Fruit fly (Drosophila melanogaster): ENCODE results near the gene CG32572.

Gene CG32572

DNA sequence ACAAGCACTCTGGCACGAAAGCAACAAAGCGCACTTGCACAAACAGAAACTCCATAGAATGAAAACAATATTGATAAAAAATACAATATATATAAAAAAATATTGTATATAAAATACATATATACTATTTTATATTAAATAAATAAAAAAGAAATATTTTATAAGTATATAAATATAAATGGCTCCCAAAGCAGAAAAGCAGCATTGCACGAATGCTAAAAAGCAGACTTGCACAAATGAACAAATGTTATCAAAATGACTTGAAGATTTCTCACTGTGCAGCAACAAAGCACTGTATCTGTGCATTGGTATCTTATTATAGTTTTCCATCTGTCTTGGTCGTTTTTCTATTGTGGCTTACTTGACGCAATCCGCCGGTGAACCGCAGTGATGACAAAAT is 47.8 kb downstream of the CG32572 start:
- TF ChIP-seq GATAd (GFP tag; optimal IDR thresholded peaks at IDR 0.05) (no peak), Sp1 (GFP tag; optimal IDR thresholded peaks at IDR 0.05) (no peak), woc (GFP tag; optimal IDR thresholded peaks at IDR 0.05) (no peak), Myc (optimal IDR thresholded peaks at IDR 0.05) (no peak), sage (GFP tag; optimal IDR thresholded peaks at IDR 0.05) (no peak), pan (optimal IDR thresholded peaks at IDR 0.05) (no peak), CrebA (GFP tag; optimal IDR thresholded peaks at IDR 0.05; ENCODE audit: borderline replicate concordance) (no peak), dl (GFP tag; optimal IDR thresholded peaks at IDR 0.05; ENCODE audit: insufficient read depth in 1 of 2, partially characterized antibody in 2 of 2) (no peak), Dif (GFP tag; optimal IDR thresholded peaks at IDR 0.05; ENCODE audit: partially characterized antibody) (no peak)

DNA sequence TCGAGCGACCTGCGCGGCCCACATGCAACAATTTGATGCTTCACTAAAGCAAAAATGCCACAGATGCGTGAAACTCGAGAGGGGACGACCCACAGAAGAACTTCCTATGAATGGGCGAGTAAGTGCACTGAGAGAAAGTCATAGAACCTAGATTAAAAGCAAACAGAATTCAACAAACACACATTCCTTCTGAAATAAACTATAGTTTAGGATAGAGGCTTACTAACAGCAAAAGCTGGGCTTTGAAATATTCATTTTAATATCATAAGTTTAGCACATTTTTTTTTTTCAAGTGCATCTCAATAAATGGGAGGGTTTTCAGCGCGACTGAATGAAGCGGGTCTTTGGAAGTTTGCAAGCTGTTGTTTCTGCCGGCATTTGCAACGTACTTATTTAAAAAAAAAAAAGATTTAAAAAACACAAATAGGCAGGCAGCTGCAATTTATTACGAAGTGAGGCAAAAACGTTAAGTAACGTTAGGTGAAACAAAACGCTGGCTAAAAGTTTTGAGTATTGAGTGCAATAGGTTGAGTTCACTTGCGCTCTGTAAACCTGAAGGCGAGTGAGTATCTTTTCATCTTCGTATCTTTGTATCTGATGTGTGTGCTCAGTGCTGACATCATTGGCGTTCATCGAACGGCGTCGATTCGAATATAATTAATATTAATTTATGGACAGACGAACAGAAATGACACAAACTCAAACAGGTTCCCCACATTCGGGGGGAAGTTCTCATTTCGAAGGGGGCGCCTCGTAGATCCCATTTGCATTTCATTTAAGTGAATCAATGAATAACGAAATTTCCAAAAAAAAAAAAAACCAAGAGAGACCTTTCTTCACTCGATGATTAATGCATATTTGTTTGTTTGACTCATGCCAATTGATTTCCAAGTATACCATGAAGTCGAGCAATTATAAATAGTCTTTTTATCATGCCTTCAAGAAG is 52.2 kb downstream of the CG32572 start:
- no peak for TF ChIP-seq dl (GFP tag; optimal IDR thresholded peaks at IDR 0.05; ENCODE audit: insufficient read depth in 1 of 2, partially characterized antibody in 2 of 2)
- TF ChIP-seq sv (GFP tag; optimal IDR thresholded peaks at IDR 0.05), result peak; percentile 12
- no peak for TF ChIP-seq psq (GFP tag; optimal IDR thresholded peaks at IDR 0.05)
- TF ChIP-seq HLH106 (tag; optimal IDR thresholded peaks at IDR 0.05), result peak; percentile 47
- peak; percentile 67 for TF ChIP-seq fru (GFP tag; optimal IDR thresholded peaks at IDR 0.05)
- no peak for TF ChIP-seq jim (GFP tag; optimal IDR thresholded peaks at IDR 0.05)
- peak; percentile 32 for TF ChIP-seq ey (GFP tag; optimal IDR thresholded peaks at IDR 0.05)
- peak; percentile 6 for TF ChIP-seq rgr (GFP tag; optimal IDR thresholded peaks at IDR 0.05)
- TF ChIP-seq dmrt93B (GFP tag; optimal IDR thresholded peaks at IDR 0.05), result peak; percentile 9
- no peak for TF ChIP-seq Dif (GFP tag; optimal IDR thresholded peaks at IDR 0.05; ENCODE audit: partially characterized antibody)
- TF ChIP-seq br (GFP tag; optimal IDR thresholded peaks at IDR 0.05), result peak; percentile 19
- peak; percentile 35 for TF ChIP-seq woc (GFP tag; optimal IDR thresholded peaks at IDR 0.05)
- peak in 1 of 2 experiments; percentile 63 for TF ChIP-seq foxo (GFP tag; optimal IDR thresholded peaks at IDR 0.05)
- peak; percentile 66 for TF ChIP-seq h (GFP tag; optimal IDR thresholded peaks at IDR 0.05)
- no peak for TF ChIP-seq Mio (GFP tag; optimal IDR thresholded peaks at IDR 0.05)

DNA sequence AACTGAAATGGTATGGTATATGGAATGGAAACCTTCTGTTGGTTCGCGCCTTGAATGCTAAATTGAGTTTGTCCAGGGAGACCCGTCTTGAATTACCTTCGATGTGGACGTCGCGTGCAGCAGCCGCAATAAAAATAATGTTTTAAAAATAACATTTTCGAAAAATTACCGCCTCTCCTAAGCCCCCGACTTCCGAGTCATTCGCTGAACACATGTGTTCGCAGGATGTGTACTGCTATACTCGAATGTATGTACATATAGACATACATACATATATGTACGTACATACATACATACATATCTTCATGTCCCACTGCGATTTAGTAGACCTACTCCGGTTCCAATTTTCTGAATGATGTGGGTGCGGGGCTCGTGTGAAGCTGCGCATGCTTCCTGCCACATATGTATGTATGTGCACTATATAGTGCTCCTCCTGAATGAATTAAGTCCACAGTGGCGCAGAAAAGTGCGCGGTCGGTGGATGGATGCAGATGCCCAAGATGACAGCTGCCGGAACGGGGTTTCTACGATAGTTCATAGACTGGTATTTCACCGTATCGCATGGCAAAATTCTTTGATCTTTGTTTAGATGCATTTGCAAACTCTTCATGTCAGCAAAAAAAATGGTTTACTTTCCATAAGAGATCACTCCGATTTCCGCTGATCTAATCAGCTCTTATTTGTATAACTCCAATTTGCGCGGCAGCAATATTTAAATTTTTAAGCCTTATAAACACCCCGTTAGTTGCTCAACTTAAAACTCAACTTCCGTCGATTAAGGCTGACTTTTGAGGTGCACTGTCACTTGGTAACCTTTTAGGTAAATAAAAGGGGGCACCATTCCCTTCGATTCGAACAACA is 53.4 kb downstream of the CG32572 start:
- TF ChIP-seq lola (GFP tag; optimal IDR thresholded peaks at IDR 0.05) (no peak), CG32264 (GFP tag; optimal IDR thresholded peaks at IDR 0.05) (no peak), Hnf4 (GFP tag; optimal IDR thresholded peaks at IDR 0.05) (no peak), Dif (GFP tag; optimal IDR thresholded peaks at IDR 0.05; ENCODE audit: partially characterized antibody) (no peak), sv (GFP tag; optimal IDR thresholded peaks at IDR 0.05) (no peak), CrebA (GFP tag; optimal IDR thresholded peaks at IDR 0.05; ENCODE audit: borderline replicate concordance) (no peak), dl (GFP tag; optimal IDR thresholded peaks at IDR 0.05; ENCODE audit: insufficient read depth in 1 of 2, partially characterized antibody in 2 of 2) (no peak), Myc (optimal IDR thresholded peaks at IDR 0.05) (no peak)

DNA sequence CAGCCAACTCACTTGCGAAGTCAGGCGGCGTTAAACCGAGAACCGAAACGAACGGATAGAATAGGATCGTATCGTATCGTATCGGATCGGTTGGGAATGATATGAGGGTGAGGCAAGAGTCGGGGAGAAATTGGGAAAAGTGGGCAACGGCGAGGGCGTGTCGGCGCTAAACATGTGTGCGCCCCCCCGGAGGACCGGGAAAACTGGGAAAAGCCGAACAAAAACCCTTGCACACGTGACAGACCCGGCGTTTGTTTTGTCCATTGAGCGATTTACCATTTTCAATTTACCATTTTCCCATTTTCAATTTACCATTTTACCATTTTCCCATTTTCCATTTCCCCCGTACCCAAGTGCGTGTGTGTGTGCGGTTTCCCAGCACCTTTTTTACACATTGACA is 54.1 kb downstream of the CG32572 start:
- TF ChIP-seq Jra (GFP tag; optimal IDR thresholded peaks at IDR 0.05), result no peak
- TF ChIP-seq CrebA (GFP tag; optimal IDR thresholded peaks at IDR 0.05; ENCODE audit: borderline replicate concordance), result no peak
- TF ChIP-seq CG32264 (GFP tag; optimal IDR thresholded peaks at IDR 0.05), result no peak
- no peak for TF ChIP-seq dl (GFP tag; optimal IDR thresholded peaks at IDR 0.05; ENCODE audit: insufficient read depth in 1 of 2, partially characterized antibody in 2 of 2)
- no peak for TF ChIP-seq N (GFP tag; optimal IDR thresholded peaks at IDR 0.05)
- no peak for TF ChIP-seq Hr83 (GFP tag; optimal IDR thresholded peaks at IDR 0.05; ENCODE audit: poor library complexity, severe bottlenecking)
- no peak for TF ChIP-seq Hr78 (GFP tag; optimal IDR thresholded peaks at IDR 0.05)
